Worm (Caenorhabditis elegans) whole organism, L1 larva: ENCODE measurements around the gene psa-3.
A peak's percentile ranks its signal among the peaks of the same experiment; 100 is the strongest.

Source experiments
- C04F5.9 ChIP-seq: sonication (generic microtip); optimal IDR thresholded peaks from 2 replicates; lab custom pipeline; 2016; ENCODE audit warnings: missing genetic modification characterization, missing compliant biosample characterization
- C16A3.4 ChIP-seq: fragments of 150-350 bp; optimal IDR thresholded peaks from 2 replicates; lab custom pipeline; 2014; ENCODE audit warnings: missing biosample characterization, missing genetic modification characterization
- F16B12.6 ChIP-seq: fragments of 150-350 bp; optimal IDR thresholded peaks from 2 replicates; lab custom pipeline; 2014; ENCODE audit warnings: missing biosample characterization, missing genetic modification characterization
- Y116A8C.19 ChIP-seq: sonication (generic microtip); optimal IDR thresholded peaks from 2 replicates; lab custom pipeline; 2016; ENCODE audit warnings: missing compliant biosample characterization, missing genetic modification characterization, borderline replicate concordance
- aha-1 ChIP-seq: fragments of 150-350 bp; optimal IDR thresholded peaks from 2 replicates; lab custom pipeline; 2014; ENCODE audit warnings: missing biosample characterization, missing genetic modification characterization
- aly-2 ChIP-seq: fragments of 150-350 bp; optimal IDR thresholded peaks from 2 replicates; lab custom pipeline; 2014; ENCODE audit warnings: missing biosample characterization, missing genetic modification characterization
- blmp-1 ChIP-seq: fragments of 150-350 bp; optimal IDR thresholded peaks from 2 replicates; lab custom pipeline; 2014; ENCODE audit warnings: missing biosample characterization, missing genetic modification characterization
- ceh-63 ChIP-seq: fragments of 200-800 bp; sonication (Bioruptor generic); optimal IDR thresholded peaks from 2 replicates; lab custom pipeline; 2018; ENCODE audit warnings: mild to moderate bottlenecking, missing genetic modification characterization, missing compliant biosample characterization
- ceh-8 ChIP-seq: fragments of 200-800 bp; sonication (Bioruptor generic); optimal IDR thresholded peaks from 2 replicates; lab custom pipeline; 2018; ENCODE audit warnings: mild to moderate bottlenecking, missing genetic modification characterization, moderate library complexity, missing compliant biosample characterization
- ceh-88 ChIP-seq: fragments of 200-800 bp; sonication (Bioruptor generic); IDR thresholded peaks from 2 replicates; pipeline ENCODE4 v1.3.6; 2022; ENCODE audit warnings: missing genetic modification characterization, missing compliant biosample characterization
- ceh-90 ChIP-seq: sonication (generic microtip); optimal IDR thresholded peaks from 2 replicates; lab custom pipeline; 2016; ENCODE audit warnings: missing genetic modification characterization, missing compliant biosample characterization
- dsc-1 ChIP-seq: sonication (generic microtip); optimal IDR thresholded peaks from 2 replicates; lab custom pipeline; 2016; ENCODE audit warnings: mild to moderate bottlenecking, missing genetic modification characterization, missing compliant biosample characterization
- efl-1 ChIP-seq, 4 experiments: fragments of 150-350 bp; optimal IDR thresholded peaks in 3 of 4; peaks in 1 of 4; 1 replicate in 1 of 4; 2 replicates in 3 of 4; lab custom pipeline; 2014; ENCODE audit warnings: missing biosample characterization in 2 of 4, missing genetic modification characterization in 2 of 4, missing genetic modification reagents in 2 of 4
- efl-3 ChIP-seq: fragments of 200-800 bp; sonication (Bioruptor generic); optimal IDR thresholded peaks from 2 replicates; lab custom pipeline; 2018; ENCODE audit warnings: mild to moderate bottlenecking, missing genetic modification characterization, missing compliant biosample characterization
- egl-13 ChIP-seq: sonication (generic microtip); optimal IDR thresholded peaks from 2 replicates; lab custom pipeline; 2016; ENCODE audit warnings: missing genotype, missing genetic modification reagents, missing genetic modification characterization, missing compliant biosample characterization
- elt-2 ChIP-seq: sonication (generic microtip); optimal IDR thresholded peaks from 2 replicates; lab custom pipeline; 2016; ENCODE audit warnings: missing genetic modification characterization, mild to moderate bottlenecking, inconsistent platforms, missing compliant biosample characterization, missing genetic modification reagents
- elt-3 ChIP-seq, 6 experiments: fragments of 150-350 bp in 1 of 6; sonication (generic microtip); optimal IDR thresholded peaks; 2 replicates each; lab custom pipeline; 2017 to 2018; ENCODE audit warnings: missing biosample characterization in 6 of 6, missing genetic modification characterization in 6 of 6, inconsistent platforms in 1 of 6
- fkh-10 ChIP-seq: sonication (generic microtip); optimal IDR thresholded peaks from 2 replicates; lab custom pipeline; 2017; ENCODE audit warnings: missing biosample characterization, missing genetic modification reagents, missing genetic modification characterization
- fkh-4 ChIP-seq: sonication (generic microtip); optimal IDR thresholded peaks from 2 replicates; lab custom pipeline; 2016; ENCODE audit warnings: missing compliant biosample characterization, missing genetic modification characterization, borderline replicate concordance
- fkh-8 ChIP-seq: sonication (generic microtip); optimal IDR thresholded peaks from 2 replicates; lab custom pipeline; 2016; ENCODE audit warnings: mild to moderate bottlenecking, missing genetic modification characterization, missing compliant biosample characterization
- grh-1 ChIP-seq: fragments of 200-800 bp; sonication (Bioruptor generic); IDR thresholded peaks from 2 replicates; pipeline ENCODE4 v1.3.6; 2022; ENCODE audit warnings: missing genetic modification reagents, missing genetic modification characterization, missing compliant biosample characterization
- hlh-17 ChIP-seq: fragments of 200-800 bp; sonication (Bioruptor generic); optimal IDR thresholded peaks from 2 replicates; lab custom pipeline; 2018; ENCODE audit warnings: missing genetic modification characterization, mild to moderate bottlenecking, missing compliant biosample characterization, moderate library complexity, borderline replicate concordance
- hpl-2 ChIP-seq: fragments of 150-350 bp; optimal IDR thresholded peaks from 2 replicates; lab custom pipeline; 2014; ENCODE audit warnings: missing biosample characterization, missing genetic modification reagents, missing genetic modification characterization
- irx-1 ChIP-seq: sonication (generic microtip); optimal IDR thresholded peaks from 2 replicates; lab custom pipeline; 2016; ENCODE audit warnings: missing genetic modification characterization, missing compliant biosample characterization
- lin-35 ChIP-seq, 2 experiments: fragments of 150-350 bp; optimal IDR thresholded peaks; 2 replicates each; lab custom pipeline; 2014; ENCODE audit warnings: missing biosample characterization in 2 of 2, missing genetic modification characterization in 2 of 2, missing genetic modification reagents in 2 of 2
- lir-3 ChIP-seq: sonication (generic microtip); optimal IDR thresholded peaks from 2 replicates; lab custom pipeline; 2016; ENCODE audit warnings: mild to moderate bottlenecking, missing genetic modification characterization, moderate library complexity, missing compliant biosample characterization; ENCODE audit not compliant: poor library complexity
- mab-9 ChIP-seq: fragments of 200-800 bp; sonication (Bioruptor generic); IDR thresholded peaks from 2 replicates; pipeline ENCODE4 v1.3.6; 2022; ENCODE audit warnings: missing genetic modification reagents, missing genetic modification characterization, missing compliant biosample characterization
- mdl-1 ChIP-seq, 2 experiments: fragments of 150-350 bp; optimal IDR thresholded peaks; 2 replicates each; lab custom pipeline; 2014 to 2017; ENCODE audit warnings: missing biosample characterization in 2 of 2, missing genetic modification characterization in 2 of 2, inconsistent platforms in 1 of 2
- mep-1 ChIP-seq: fragments of 150-350 bp; optimal IDR thresholded peaks from 2 replicates; lab custom pipeline; 2014; ENCODE audit warnings: missing biosample characterization, missing genetic modification characterization
- nhr-19 ChIP-seq: fragments of 200-800 bp; sonication (Bioruptor generic); conservative IDR thresholded peaks from 2 replicates; pipeline ENCODE4 v1.3.6; 2022; ENCODE audit warnings: missing genetic modification characterization, missing compliant biosample characterization
- nhr-20 ChIP-seq: sonication (generic microtip); optimal IDR thresholded peaks from 2 replicates; lab custom pipeline; 2016; ENCODE audit warnings: mild to moderate bottlenecking, missing genetic modification characterization, missing compliant biosample characterization
- nhr-28 ChIP-seq: fragments of 150-350 bp; optimal IDR thresholded peaks from 2 replicates; lab custom pipeline; 2014; ENCODE audit warnings: missing biosample characterization, missing genetic modification characterization
- nhr-71 ChIP-seq: sonication (generic microtip); optimal IDR thresholded peaks from 2 replicates; lab custom pipeline; 2016; ENCODE audit warnings: mild to moderate bottlenecking, missing genetic modification characterization, moderate library complexity, missing compliant biosample characterization
- nhr-84 ChIP-seq: sonication (generic microtip); optimal IDR thresholded peaks from 2 replicates; lab custom pipeline; 2017; ENCODE audit warnings: missing biosample characterization, missing genetic modification characterization
- snpc-4 ChIP-seq: fragments of 150-350 bp; optimal IDR thresholded peaks from 2 replicates; lab custom pipeline; 2014; ENCODE audit warnings: missing biosample characterization, missing genetic modification characterization
- snu-23 ChIP-seq: sonication (generic microtip); optimal IDR thresholded peaks from 2 replicates; lab custom pipeline; 2016; ENCODE audit warnings: missing genetic modification characterization, missing compliant biosample characterization
- swsn-7 ChIP-seq: sonication (generic microtip); optimal IDR thresholded peaks from 2 replicates; lab custom pipeline; 2016; ENCODE audit warnings: missing genetic modification characterization, missing compliant biosample characterization
- unc-130 ChIP-seq: fragments of 150-350 bp; optimal IDR thresholded peaks from 2 replicates; lab custom pipeline; 2017; ENCODE audit warnings: missing biosample characterization, missing genetic modification characterization, inconsistent platforms
- xbp-1 ChIP-seq: sonication (generic microtip); optimal IDR thresholded peaks from 2 replicates; lab custom pipeline; 2016; ENCODE audit warnings: missing genetic modification characterization, missing compliant biosample characterization
- zag-1 ChIP-seq: fragments of 150-350 bp; optimal IDR thresholded peaks from 2 replicates; lab custom pipeline; 2014; ENCODE audit warnings: missing biosample characterization, missing genetic modification characterization
- ztf-4 ChIP-seq: fragments of 150-350 bp; optimal IDR thresholded peaks from 2 replicates; lab custom pipeline; 2014; ENCODE audit warnings: missing biosample characterization, missing genetic modification characterization

psa-3 gene

DNA sequence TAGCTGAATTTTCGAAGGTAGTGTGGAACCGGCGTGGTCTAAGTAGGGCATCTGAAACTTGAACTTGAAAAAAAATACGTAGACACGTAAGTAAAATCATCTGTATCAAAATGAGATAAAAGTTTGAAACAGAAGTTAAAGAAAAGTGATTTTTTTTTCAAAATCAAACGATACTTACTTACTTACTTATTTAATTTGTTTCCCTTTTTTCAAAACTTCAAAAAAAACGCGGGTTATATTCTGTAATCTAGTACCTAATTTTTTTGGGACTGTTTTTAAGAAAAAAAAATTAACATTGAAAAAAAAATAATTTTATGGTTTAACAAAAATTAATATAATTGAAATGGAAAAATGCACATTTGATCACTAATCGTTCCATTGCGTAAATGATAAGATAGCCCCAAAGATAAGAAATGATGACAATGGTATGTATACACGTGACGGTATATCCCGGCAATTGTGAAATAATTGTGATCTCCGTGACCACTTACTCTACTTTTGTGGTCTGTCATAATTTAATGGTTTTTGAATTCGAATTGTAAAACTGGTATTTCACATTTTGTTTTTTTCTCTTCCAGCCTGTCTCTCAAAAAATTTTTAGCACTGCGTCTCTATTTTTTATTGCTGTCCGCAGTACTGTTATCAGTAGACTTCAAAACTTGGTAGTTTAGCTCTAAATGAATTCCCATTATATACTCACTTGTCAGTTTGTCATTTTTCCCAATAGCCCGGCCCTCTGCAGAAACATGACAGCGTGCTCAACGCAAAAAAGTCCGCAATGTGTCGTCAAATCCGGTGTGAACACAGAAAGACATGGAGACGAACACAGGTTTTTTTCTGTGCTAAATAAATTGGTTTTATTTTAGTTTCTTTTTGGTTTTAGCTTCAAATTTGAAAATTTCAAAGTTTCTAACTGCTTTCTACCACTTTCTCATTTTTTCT lies 33.3 kb downstream of the psa-3 start, which contains the start of gene mocs-1 (continued):
- TF ChIP-seq fkh-4 (tag; lab: Kevin White, UChicago) (no peak), xbp-1 (tag; lab: Kevin White, UChicago) (no peak), C16A3.4 (no peak), grh-1 (GFP tag; lab: Robert Waterston, UW) (peak; percentile 50), blmp-1 (tag; lab: Kevin White, UChicago) (no peak), ceh-90 (no peak), unc-130 (tag; lab: Kevin White, UChicago) (no peak), zag-1 (tag; lab: Kevin White, UChicago) (no peak), snu-23 (GFP tag; lab: Kevin White, UChicago) (peak; percentile 48), ztf-4 (tag; lab: Kevin White, UChicago) (no peak), hpl-2 (no peak), aly-2 (tag; lab: Kevin White, UChicago) (no peak), lin-35 (GFP tag; optimal IDR thresholded peaks at IDR 0.05; lab: Kevin White, UChicago) (no peak), nhr-84 (tag; lab: Kevin White, UChicago) (no peak), mdl-1 (tag; optimal IDR thresholded peaks at IDR 0.05; lab: Kevin White, UChicago) (no peak), nhr-20 (tag; lab: Kevin White, UChicago) (peak; percentile 28), elt-2 (tag; lab: Kevin White, UChicago) (peak; percentile 66), efl-1 (optimal IDR thresholded peaks at IDR 0.05; lab: Kevin White, UChicago) (no peak), efl-1 (GFP tag; optimal IDR thresholded peaks at IDR 0.05 in 1 of 2; lab: Kevin White, UChicago) (peak in 1 of 2 experiments; percentile 30), fkh-10 (GFP tag; lab: Kevin White, UChicago) (no peak), C04F5.9 (tag; lab: Kevin White, UChicago) (no peak), F16B12.6 (peak; percentile 84), egl-13 (tag; lab: Kevin White, UChicago) (no peak), ceh-8 (GFP tag; lab: Kevin White, UChicago) (no peak), irx-1 (peak; percentile 18), ceh-88 (GFP tag; lab: Robert Waterston, UW) (no peak), elt-3 (tag; optimal IDR thresholded peaks at IDR 0.05; lab: Kevin White, UChicago) (peak in 1 of 6 experiments; percentile 42), mep-1 (tag; lab: Kevin White, UChicago) (peak; percentile 5), dsc-1 (tag; lab: Kevin White, UChicago) (no peak), Y116A8C.19 (tag; lab: Kevin White, UChicago) (no peak), lir-3 (no peak), aha-1 (tag; lab: Kevin White, UChicago) (no peak), swsn-7 (tag; lab: Kevin White, UChicago) (no peak)

DNA sequence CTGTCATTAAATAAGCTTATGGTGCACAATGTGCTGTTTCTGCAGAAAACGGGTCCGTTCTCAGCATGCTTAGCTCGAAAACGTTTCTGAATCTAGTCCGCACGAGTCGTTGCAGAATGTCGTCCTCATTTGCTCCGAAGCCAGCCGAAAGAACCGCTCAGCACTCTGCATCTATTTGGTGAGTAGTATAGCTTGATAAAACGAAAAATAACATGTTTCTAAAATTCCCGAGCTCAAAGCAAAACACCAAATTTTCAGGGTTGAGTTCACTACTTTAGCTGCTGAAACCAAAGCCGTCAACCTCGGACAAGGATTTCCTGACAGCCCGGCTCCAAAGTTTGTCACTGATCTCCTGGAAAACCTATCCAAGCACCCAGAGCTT lies 33.9 kb downstream of the psa-3 start, which contains the start of gene nkat-3:
Gene nkat-3 (plus strand): TSS at position 46 of the 382 bp plus-strand sequence.
- TF ChIP-seq aha-1 (tag; lab: Kevin White, UChicago) = no peak
- no peak for TF ChIP-seq efl-1 (optimal IDR thresholded peaks at IDR 0.05; lab: Kevin White, UChicago)
- no peak for TF ChIP-seq efl-1 (GFP tag; optimal IDR thresholded peaks at IDR 0.05 in 1 of 2; lab: Kevin White, UChicago)
- no peak for TF ChIP-seq ceh-88 (GFP tag; lab: Robert Waterston, UW)
- TF ChIP-seq nhr-71 = no peak
- no peak for TF ChIP-seq egl-13 (tag; lab: Kevin White, UChicago)
- TF ChIP-seq lin-35 (GFP tag; optimal IDR thresholded peaks at IDR 0.05; lab: Kevin White, UChicago) = no peak
- TF ChIP-seq hlh-17 (GFP tag; lab: Kevin White, UChicago) = no peak
- no peak for TF ChIP-seq ceh-8 (GFP tag; lab: Kevin White, UChicago)
- no peak for TF ChIP-seq mab-9 (GFP tag; lab: Robert Waterston, UW)
- TF ChIP-seq unc-130 (tag; lab: Kevin White, UChicago) = no peak
- no peak for TF ChIP-seq fkh-4 (tag; lab: Kevin White, UChicago)
- no peak for TF ChIP-seq snpc-4
- no peak for TF ChIP-seq ceh-63 (GFP tag; lab: Kevin White, UChicago)
- TF ChIP-seq blmp-1 (tag; lab: Kevin White, UChicago) = no peak
- no peak for TF ChIP-seq fkh-8 (tag; lab: Kevin White, UChicago)
- TF ChIP-seq efl-3 (GFP tag; lab: Kevin White, UChicago) = no peak
- TF ChIP-seq nhr-19 (GFP tag; lab: Robert Waterston, UW) = no peak
- no peak for TF ChIP-seq nhr-28 (tag; lab: Kevin White, UChicago)
- no peak for TF ChIP-seq grh-1 (GFP tag; lab: Robert Waterston, UW)
- TF ChIP-seq nhr-84 (tag; lab: Kevin White, UChicago) = no peak
